Worm (Caenorhabditis elegans): ENCODE measurements around the gene math-26.

DNA sequence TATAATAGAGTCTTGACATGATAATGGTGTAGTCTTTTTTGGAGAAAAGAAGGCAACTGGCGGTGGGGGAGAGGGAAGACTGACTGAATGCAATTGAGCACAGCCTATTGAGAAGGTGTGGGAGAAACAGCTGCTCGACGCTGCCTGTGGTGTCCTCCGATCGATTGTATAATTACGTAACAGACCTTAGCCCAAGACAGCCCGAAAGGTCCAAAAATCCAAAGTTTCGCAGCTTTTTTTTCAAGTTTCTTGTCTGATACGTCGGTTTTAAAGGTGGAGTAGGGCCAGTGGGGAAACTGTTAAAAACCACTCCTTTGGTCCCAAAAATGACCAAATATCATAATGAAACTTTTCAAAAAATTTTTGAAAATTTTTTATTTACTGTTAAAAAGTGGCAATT, 16.6 kb downstream of the math-26 start, which contains the start of the genes C08F1.6 and fbxb-13:
- TF ChIP-seq hnd-1 (tag; optimal IDR thresholded peaks at IDR 0.05) = no peak
- TF ChIP-seq ama-1 (optimal IDR thresholded peaks at IDR 0.05) = no peak
- TF ChIP-seq scrt-1 (GFP tag; IDR thresholded peaks at IDR 0.05) = no peak
- TF ChIP-seq hmbx-1 (tag; optimal IDR thresholded peaks at IDR 0.05) = no peak
- TF ChIP-seq tbx-11 (GFP tag; IDR thresholded peaks at IDR 0.05) = no peak
- TF ChIP-seq tbx-37 (GFP tag; conservative IDR thresholded peaks at IDR 0.05) = no peak
